Worm (Caenorhabditis elegans) whole organism, L1 larva: Measurements from ENCODE around the gene W09D10.5.

Experiments
- C34B4.2 ChIP-seq: sonication (generic microtip); optimal IDR thresholded peaks from 2 replicates; lab custom pipeline; 2017; ENCODE audit warnings: mild to moderate bottlenecking, missing genetic modification characterization, missing compliant biosample characterization
- Y116A8C.19 ChIP-seq: sonication (generic microtip); optimal IDR thresholded peaks from 2 replicates; lab custom pipeline; 2016; ENCODE audit warnings: missing compliant biosample characterization, missing genetic modification characterization, borderline replicate concordance
- aha-1 ChIP-seq: fragments of 150-350 bp; optimal IDR thresholded peaks from 2 replicates; lab custom pipeline; 2014; ENCODE audit warnings: missing biosample characterization, missing genetic modification characterization
- alr-1 ChIP-seq: fragments of 200-800 bp; sonication (Bioruptor generic); optimal IDR thresholded peaks from 2 replicates; lab custom pipeline; 2018; ENCODE audit warnings: borderline replicate concordance, mild to moderate bottlenecking, missing genetic modification characterization, missing compliant biosample characterization
- aly-2 ChIP-seq: fragments of 150-350 bp; optimal IDR thresholded peaks from 2 replicates; lab custom pipeline; 2014; ENCODE audit warnings: missing biosample characterization, missing genetic modification characterization
- blmp-1 ChIP-seq: fragments of 150-350 bp; optimal IDR thresholded peaks from 2 replicates; lab custom pipeline; 2014; ENCODE audit warnings: missing biosample characterization, missing genetic modification characterization
- ceh-8 ChIP-seq: fragments of 200-800 bp; sonication (Bioruptor generic); optimal IDR thresholded peaks from 2 replicates; lab custom pipeline; 2018; ENCODE audit warnings: mild to moderate bottlenecking, missing genetic modification characterization, moderate library complexity, missing compliant biosample characterization
- ces-1 ChIP-seq: fragments of 150-350 bp; optimal IDR thresholded peaks from 2 replicates; lab custom pipeline; 2014; ENCODE audit warnings: missing biosample characterization, missing genetic modification reagents, missing genetic modification characterization
- dpl-1 ChIP-seq, 3 experiments: fragments of 150-350 bp in 2 of 3; sonication (generic microtip) in 1 of 3; optimal IDR thresholded peaks; 2 replicates each; lab custom pipeline; 2014 to 2017; ENCODE audit warnings: missing biosample characterization in 3 of 3, missing genetic modification characterization in 3 of 3, missing genetic modification reagents in 3 of 3
- dsc-1 ChIP-seq: sonication (generic microtip); optimal IDR thresholded peaks from 2 replicates; lab custom pipeline; 2016; ENCODE audit warnings: mild to moderate bottlenecking, missing genetic modification characterization, missing compliant biosample characterization
- efl-1 ChIP-seq, 4 experiments: fragments of 150-350 bp; optimal IDR thresholded peaks in 3 of 4; peaks in 1 of 4; 1 replicate in 1 of 4; 2 replicates in 3 of 4; lab custom pipeline; 2014; ENCODE audit warnings: missing biosample characterization in 2 of 4, missing genetic modification characterization in 2 of 4, missing genetic modification reagents in 2 of 4
- efl-3 ChIP-seq: fragments of 200-800 bp; sonication (Bioruptor generic); optimal IDR thresholded peaks from 2 replicates; lab custom pipeline; 2018; ENCODE audit warnings: mild to moderate bottlenecking, missing genetic modification characterization, missing compliant biosample characterization
- egl-27 ChIP-seq, 2 experiments: fragments of 150-350 bp in 1 of 2; sonication (generic microtip); optimal IDR thresholded peaks; 3 replicates each; lab custom pipeline; 2017 to 2018; ENCODE audit warnings: missing biosample characterization in 2 of 2, missing genetic modification characterization in 2 of 2, missing genetic modification reagents in 2 of 2
- elt-3 ChIP-seq, 6 experiments: fragments of 150-350 bp in 1 of 6; sonication (generic microtip); optimal IDR thresholded peaks; 2 replicates each; lab custom pipeline; 2017 to 2018; ENCODE audit warnings: missing biosample characterization in 6 of 6, missing genetic modification characterization in 6 of 6, inconsistent platforms in 1 of 6
- fkh-10 ChIP-seq: sonication (generic microtip); optimal IDR thresholded peaks from 2 replicates; lab custom pipeline; 2017; ENCODE audit warnings: missing biosample characterization, missing genetic modification reagents, missing genetic modification characterization
- grh-1 ChIP-seq: fragments of 200-800 bp; sonication (Bioruptor generic); IDR thresholded peaks from 2 replicates; pipeline ENCODE4 v1.3.6; 2022; ENCODE audit warnings: missing genetic modification reagents, missing genetic modification characterization, missing compliant biosample characterization
- hlh-4 ChIP-seq: sonication (generic microtip); optimal IDR thresholded peaks from 2 replicates; lab custom pipeline; 2016; ENCODE audit warnings: mild to moderate bottlenecking, missing genetic modification characterization, missing compliant biosample characterization
- irx-1 ChIP-seq: sonication (generic microtip); optimal IDR thresholded peaks from 2 replicates; lab custom pipeline; 2016; ENCODE audit warnings: missing genetic modification characterization, missing compliant biosample characterization
- lin-13 ChIP-seq: fragments of 150-350 bp; optimal IDR thresholded peaks from 2 replicates; lab custom pipeline; 2014; ENCODE audit warnings: missing biosample characterization, missing genetic modification reagents, missing genetic modification characterization
- lin-14 ChIP-seq: fragments of 200-800 bp; sonication (Bioruptor generic); optimal IDR thresholded peaks from 2 replicates; lab custom pipeline; 2018; ENCODE audit warnings: mild to moderate bottlenecking, missing genetic modification characterization, moderate library complexity, missing compliant biosample characterization
- lin-15B ChIP-seq: fragments of 150-350 bp; sonication (generic microtip); optimal IDR thresholded peaks from 3 replicates; lab custom pipeline; 2014; ENCODE audit warnings: missing biosample characterization, missing genetic modification characterization
- lin-35 ChIP-seq, 2 experiments: fragments of 150-350 bp; optimal IDR thresholded peaks; 2 replicates each; lab custom pipeline; 2014; ENCODE audit warnings: missing biosample characterization in 2 of 2, missing genetic modification characterization in 2 of 2, missing genetic modification reagents in 2 of 2
- mab-9 ChIP-seq: fragments of 200-800 bp; sonication (Bioruptor generic); IDR thresholded peaks from 2 replicates; pipeline ENCODE4 v1.3.6; 2022; ENCODE audit warnings: missing genetic modification reagents, missing genetic modification characterization, missing compliant biosample characterization
- mep-1 ChIP-seq: fragments of 150-350 bp; optimal IDR thresholded peaks from 2 replicates; lab custom pipeline; 2014; ENCODE audit warnings: missing biosample characterization, missing genetic modification characterization
- nhr-19 ChIP-seq: fragments of 200-800 bp; sonication (Bioruptor generic); conservative IDR thresholded peaks from 2 replicates; pipeline ENCODE4 v1.3.6; 2022; ENCODE audit warnings: missing genetic modification characterization, missing compliant biosample characterization
- nhr-47 ChIP-seq: sonication (generic microtip); optimal IDR thresholded peaks from 2 replicates; lab custom pipeline; 2016; ENCODE audit warnings: mild to moderate bottlenecking, missing genetic modification characterization, moderate library complexity, missing compliant biosample characterization
- nhr-76 ChIP-seq: sonication (generic microtip); optimal IDR thresholded peaks from 2 replicates; lab custom pipeline; 2017; ENCODE audit warnings: missing biosample characterization, missing genetic modification characterization
- nhr-85 ChIP-seq: sonication (generic microtip); peaks from one replicate; lab custom pipeline; 2016; ENCODE audit warnings: missing genetic modification characterization, inconsistent platforms, missing compliant biosample characterization
- nhr-90 ChIP-seq: sonication (generic microtip); optimal IDR thresholded peaks from 2 replicates; lab custom pipeline; 2016; ENCODE audit warnings: mild to moderate bottlenecking, missing genetic modification characterization, missing compliant biosample characterization; ENCODE audit not compliant: poor library complexity
- pqm-1 ChIP-seq: sonication (generic microtip); optimal IDR thresholded peaks from 3 replicates; lab custom pipeline; 2017; ENCODE audit warnings: missing biosample characterization, missing genetic modification characterization
- swsn-7 ChIP-seq: sonication (generic microtip); optimal IDR thresholded peaks from 2 replicates; lab custom pipeline; 2016; ENCODE audit warnings: missing genetic modification characterization, missing compliant biosample characterization
- tbx-2 ChIP-seq: sonication (generic microtip); optimal IDR thresholded peaks from 2 replicates; lab custom pipeline; 2016; ENCODE audit warnings: missing genetic modification characterization, missing compliant biosample characterization
- tlp-1 ChIP-seq: fragments of 150-350 bp; optimal IDR thresholded peaks from 2 replicates; lab custom pipeline; 2014; ENCODE audit warnings: missing biosample characterization, missing genetic modification characterization
- unc-130 ChIP-seq: fragments of 150-350 bp; optimal IDR thresholded peaks from 2 replicates; lab custom pipeline; 2017; ENCODE audit warnings: missing biosample characterization, missing genetic modification characterization, inconsistent platforms
- unc-86 ChIP-seq: sonication (generic microtip); optimal IDR thresholded peaks from 2 replicates; lab custom pipeline; 2016; ENCODE audit warnings: missing genetic modification characterization, missing compliant biosample characterization
- vab-15 ChIP-seq: sonication (generic microtip); optimal IDR thresholded peaks from 2 replicates; lab custom pipeline; 2017; ENCODE audit warnings: missing genotype, mild to moderate bottlenecking, missing genetic modification characterization, missing compliant biosample characterization
- xbp-1 ChIP-seq: sonication (generic microtip); optimal IDR thresholded peaks from 2 replicates; lab custom pipeline; 2016; ENCODE audit warnings: missing genetic modification characterization, missing compliant biosample characterization
- zip-4 ChIP-seq: fragments of 200-800 bp; sonication (Bioruptor generic); optimal IDR thresholded peaks from 2 replicates; lab custom pipeline; 2018; ENCODE audit warnings: mild to moderate bottlenecking, missing genetic modification characterization, moderate library complexity, missing compliant biosample characterization
- ztf-11 ChIP-seq, 2 experiments: sonication (generic microtip); optimal IDR thresholded peaks; 2 replicates each; lab custom pipeline; 2016 to 2017; ENCODE audit warnings: missing genetic modification characterization in 2 of 2, missing biosample characterization in 1 of 2, missing compliant biosample characterization in 1 of 2

Gene W09D10.5

ce11 chrIII:10739902-10740301, 28.6 kb upstream of the W09D10.5 start (continued):
- TF ChIP-seq nhr-90: peak; percentile 17
- TF ChIP-seq fkh-10: no peak
- TF ChIP-seq lin-15B (tag; lab: Kevin White, UChicago): no peak
- TF ChIP-seq C34B4.2 (tag; lab: Kevin White, UChicago): no peak
- TF ChIP-seq lin-14 (GFP tag; lab: Kevin White, UChicago): peak; percentile 66
- TF ChIP-seq aly-2 (tag; lab: Kevin White, UChicago): no peak
- no peak for TF ChIP-seq blmp-1 (tag; lab: Kevin White, UChicago)
- TF ChIP-seq zip-4 (GFP tag; lab: Kevin White, UChicago): no peak
- no peak for TF ChIP-seq Y116A8C.19
- no peak for TF ChIP-seq tlp-1
- peak; percentile 6 for TF ChIP-seq irx-1
- peak; percentile 70 for TF ChIP-seq xbp-1 (tag; lab: Kevin White, UChicago)
- TF ChIP-seq egl-27 (tag; optimal IDR thresholded peaks at IDR 0.05; lab: Kevin White, UChicago): no peak
- no peak for TF ChIP-seq efl-3 (GFP tag; lab: Kevin White, UChicago)
- no peak for TF ChIP-seq mab-9 (GFP tag; lab: Robert Waterston, UW)
- no peak for TF ChIP-seq ceh-8 (GFP tag; lab: Kevin White, UChicago)
- TF ChIP-seq nhr-76 (tag; lab: Kevin White, UChicago): no peak
- TF ChIP-seq mep-1 (tag; lab: Kevin White, UChicago): peak; percentile 53
- TF ChIP-seq aha-1 (tag; lab: Kevin White, UChicago): no peak
- TF ChIP-seq unc-130: no peak
- TF ChIP-seq nhr-85 (tag; lab: Kevin White, UChicago): peak; percentile 70
- no peak for TF ChIP-seq nhr-19
- no peak for TF ChIP-seq alr-1 (tag; lab: Kevin White, UChicago)
- peak; percentile 48 for TF ChIP-seq dsc-1 (tag; lab: Kevin White, UChicago)
- TF ChIP-seq lin-13 (GFP tag; lab: Kevin White, UChicago): no peak
- no peak for TF ChIP-seq pqm-1 (tag; lab: Kevin White, UChicago)
- peak in 2 of 3 experiments; percentile 35 to 66 for TF ChIP-seq dpl-1 (GFP tag; optimal IDR thresholded peaks at IDR 0.05; lab: Kevin White, UChicago)
- peak; percentile 52 for TF ChIP-seq unc-86 (tag; lab: Kevin White, UChicago)
- peak; percentile 67 to 72 for TF ChIP-seq efl-1 (optimal IDR thresholded peaks at IDR 0.05; lab: Kevin White, UChicago)
- peak in 1 of 2 experiments; percentile 58 for TF ChIP-seq efl-1 (GFP tag; optimal IDR thresholded peaks at IDR 0.05 in 1 of 2; lab: Kevin White, UChicago)
- no peak for TF ChIP-seq vab-15 (tag; lab: Kevin White, UChicago)
- peak; percentile 57 for TF ChIP-seq tbx-2 (tag; lab: Kevin White, UChicago)
- TF ChIP-seq, all 84 proteins: peak for 29

ce11 chrIII:10739455-10739854, 28.1 kb upstream of the W09D10.5 start, which contains the start of gene smap-1:
Gene smap-1 (minus strand): TSS chrIII:10739792.
- TF ChIP-seq ztf-11 (tag; optimal IDR thresholded peaks at IDR 0.05; lab: Kevin White, UChicago) (no peak), swsn-7 (tag; lab: Kevin White, UChicago) (no peak), efl-1 (optimal IDR thresholded peaks at IDR 0.05; lab: Kevin White, UChicago) (no peak), efl-1 (GFP tag; optimal IDR thresholded peaks at IDR 0.05 in 1 of 2; lab: Kevin White, UChicago) (peak in 1 of 2 experiments; percentile 89), hlh-4 (no peak)

ce11 chrIII:10738081-10738480, 26.7 kb upstream of the W09D10.5 start:
- TF ChIP-seq efl-1 (optimal IDR thresholded peaks at IDR 0.05; lab: Kevin White, UChicago) (no peak), efl-1 (GFP tag; optimal IDR thresholded peaks at IDR 0.05 in 1 of 2; lab: Kevin White, UChicago) (peak in 1 of 2 experiments; percentile 25), nhr-47 (tag; lab: Kevin White, UChicago) (no peak)

ce11 chrIII:10736322-10736985, 25.1 kb upstream of the W09D10.5 start:
- TF ChIP-seq dpl-1 (GFP tag; optimal IDR thresholded peaks at IDR 0.05; lab: Kevin White, UChicago) (no peak), efl-3 (GFP tag; lab: Kevin White, UChicago) (no peak), nhr-85 (tag; lab: Kevin White, UChicago) (peak; percentile 35), ces-1 (no peak), efl-1 (optimal IDR thresholded peaks at IDR 0.05; lab: Kevin White, UChicago) (peak; percentile 11 to 35), efl-1 (GFP tag; optimal IDR thresholded peaks at IDR 0.05 in 1 of 2; lab: Kevin White, UChicago) (peak in 1 of 2 experiments; percentile 33), lin-35 (GFP tag; optimal IDR thresholded peaks at IDR 0.05; lab: Kevin White, UChicago) (peak in 1 of 2 experiments; percentile 26), elt-3 (tag; optimal IDR thresholded peaks at IDR 0.05; lab: Kevin White, UChicago) (peak in 1 of 6 experiments; percentile 4), blmp-1 (tag; lab: Kevin White, UChicago) (peak; percentile 76), grh-1 (0 out of 2 replicates have a peak, but pooled peaks have one; percentile 31), lin-14 (GFP tag; lab: Kevin White, UChicago) (peak; percentile 47)
